Fruit fly (Drosophila melanogaster) whole organism, embryonic: ENCODE data around the gene CG14212.

Experiments used
- B-H2 ChIP-seq: fragments of 200-800 bp; sonication (Bioruptor generic); optimal IDR thresholded peaks from 2 replicates; lab custom pipeline; 2018; ENCODE audit warnings: missing biosample characterization, mild to moderate bottlenecking, missing genetic modification characterization
- CG10543 ChIP-seq: fragments of 200-800 bp; sonication (Bioruptor generic); optimal IDR thresholded peaks from 3 replicates; lab custom pipeline; 2017; ENCODE audit warnings: missing biosample characterization, mild to moderate bottlenecking, missing genetic modification characterization, moderate library complexity
- CG11085 ChIP-seq: fragments of 200-800 bp; sonication (Bioruptor generic); IDR thresholded peaks from 2 replicates; pipeline ENCODE4 v1.3.6; 2022; ENCODE audit warnings: missing biosample characterization, missing genetic modification characterization
- CG11093 ChIP-seq: fragments of 200-800 bp; sonication (Bioruptor generic); IDR thresholded peaks from 3 replicates; pipeline ENCODE4 v1.3.6; 2022; ENCODE audit warnings: missing biosample characterization, missing genetic modification characterization
- CG12942 ChIP-seq: fragments of 200-800 bp; sonication (Bioruptor generic); optimal IDR thresholded peaks from 3 replicates; lab custom pipeline; 2016; ENCODE audit warnings: missing biosample characterization, missing genetic modification characterization
- CG13296 ChIP-seq: fragments of 200-800 bp; sonication (Bioruptor generic); optimal IDR thresholded peaks from 3 replicates; lab custom pipeline; 2018; ENCODE audit warnings: missing biosample characterization, mild to moderate bottlenecking, missing genetic modification characterization
- CG14050 ChIP-seq: fragments of 200-800 bp; sonication (Bioruptor generic); IDR thresholded peaks from 3 replicates; pipeline ENCODE4 v1.3.6; 2022; ENCODE audit warnings: missing biosample characterization, missing genetic modification characterization
- CG15073 ChIP-seq: fragments of 200-800 bp; sonication (Bioruptor generic); optimal IDR thresholded peaks from 2 replicates; lab custom pipeline; 2016; ENCODE audit warnings: missing biosample characterization, missing genetic modification characterization
- CG1529 ChIP-seq: fragments of 200-800 bp; sonication (Bioruptor generic); optimal IDR thresholded peaks from 3 replicates; lab custom pipeline; 2018; ENCODE audit warnings: missing biosample characterization, missing genetic modification characterization
- CG17612 ChIP-seq: fragments of 200-800 bp; sonication (Bioruptor generic); IDR thresholded peaks from 2 replicates; pipeline ENCODE4 v1.3.6; 2022; ENCODE audit warnings: missing biosample characterization, missing genetic modification characterization
- CG17912 ChIP-seq: fragments of 200-800 bp; sonication (Bioruptor generic); optimal IDR thresholded peaks from 2 replicates; lab custom pipeline; 2018; ENCODE audit warnings: missing biosample characterization, mild to moderate bottlenecking, missing genetic modification characterization
- CG2129 ChIP-seq: fragments of 200-800 bp; sonication (Bioruptor generic); IDR thresholded peaks from 2 replicates; pipeline ENCODE4 v1.3.6; 2022; ENCODE audit warnings: missing biosample characterization, missing genetic modification characterization; ENCODE audit not compliant: partially characterized antibody
- CG2712 ChIP-seq: fragments of 200-800 bp; optimal IDR thresholded peaks from 3 replicates; lab custom pipeline; 2019; ENCODE audit warnings: missing biosample characterization, mild to moderate bottlenecking, missing genetic modification characterization, moderate library complexity
- CG3065 ChIP-seq: fragments of 200-800 bp; sonication (Bioruptor generic); optimal IDR thresholded peaks from 2 replicates; lab custom pipeline; 2016; ENCODE audit warnings: missing biosample characterization, missing genetic modification characterization
- CG4404 ChIP-seq: fragments of 200-800 bp; sonication (Bioruptor generic); IDR thresholded peaks from 2 replicates; pipeline ENCODE4 v1.3.6; 2022; ENCODE audit warnings: missing biosample characterization, missing genetic modification characterization
- CG4424 ChIP-seq: fragments of 200-800 bp; sonication (Bioruptor generic); optimal IDR thresholded peaks from 3 replicates; lab custom pipeline; 2016; ENCODE audit warnings: missing biosample characterization, missing genetic modification characterization
- CG4820 ChIP-seq: fragments of 200-800 bp; sonication (Bioruptor generic); optimal IDR thresholded peaks from 3 replicates; lab custom pipeline; 2016; ENCODE audit warnings: missing biosample characterization, missing genetic modification characterization
- CG7271 ChIP-seq: fragments of 200-800 bp; sonication (Bioruptor generic); optimal IDR thresholded peaks from 2 replicates; lab custom pipeline; 2018; ENCODE audit warnings: missing biosample characterization, mild to moderate bottlenecking, missing genetic modification characterization, moderate library complexity
- CG8089 ChIP-seq: fragments of 200-800 bp; sonication (Bioruptor generic); optimal IDR thresholded peaks from 3 replicates; lab custom pipeline; 2016; ENCODE audit warnings: missing biosample characterization, missing genetic modification characterization
- CG8944 ChIP-seq: fragments of 200-800 bp; sonication (Bioruptor generic); optimal IDR thresholded peaks from 3 replicates; lab custom pipeline; 2016; ENCODE audit warnings: missing biosample characterization, missing genetic modification characterization
- CG9727 ChIP-seq: fragments of 200-800 bp; sonication (Bioruptor generic); optimal IDR thresholded peaks from 3 replicates; lab custom pipeline; 2017; ENCODE audit warnings: missing biosample characterization, mild to moderate bottlenecking, missing genetic modification characterization
- Deaf1 ChIP-seq: fragments of 200-800 bp; optimal IDR thresholded peaks from 3 replicates; lab custom pipeline; 2019; ENCODE audit warnings: missing biosample characterization, mild to moderate bottlenecking, missing genetic modification characterization, moderate library complexity
- Doc2 ChIP-seq: fragments of 200-800 bp; sonication (Bioruptor generic); IDR thresholded peaks from 2 replicates; pipeline ENCODE4 v1.3.6; 2022; ENCODE audit warnings: missing biosample characterization, missing genetic modification characterization
- NC2β ChIP-seq: fragments of 200-800 bp; sonication (Bioruptor generic); optimal IDR thresholded peaks from 2 replicates; lab custom pipeline; 2016; ENCODE audit warnings: missing biosample characterization, missing genetic modification characterization
- Neu2 ChIP-seq: fragments of 200-800 bp; sonication (Bioruptor generic); optimal IDR thresholded peaks from 3 replicates; lab custom pipeline; 2016; ENCODE audit warnings: missing biosample characterization, missing genetic modification characterization, borderline replicate concordance
- Opbp ChIP-seq: fragments of 200-800 bp; sonication (Bioruptor generic); IDR thresholded peaks from 3 replicates; pipeline ENCODE4 v1.3.6; 2022; ENCODE audit warnings: missing biosample characterization, missing genetic modification characterization; ENCODE audit not compliant: partially characterized antibody
- abd-A ChIP-seq: fragments of 200-800 bp; sonication (Bioruptor generic); optimal IDR thresholded peaks from 3 replicates; lab custom pipeline; 2019; ENCODE audit warnings: missing biosample characterization, mild to moderate bottlenecking, missing genetic modification characterization, moderate library complexity
- al ChIP-seq: fragments of 200-800 bp; sonication (Bioruptor generic); IDR thresholded peaks from 2 replicates; pipeline ENCODE4 v1.3.6; 2022; ENCODE audit warnings: missing biosample characterization, missing genetic modification characterization
- amos ChIP-seq: fragments of 200-800 bp; sonication (Bioruptor generic); IDR thresholded peaks from 2 replicates; pipeline ENCODE4 v1.3.6; 2022; ENCODE audit warnings: missing biosample characterization, missing genetic modification characterization; ENCODE audit not compliant: partially characterized antibody
- bab2 ChIP-seq: fragments of 200-800 bp; sonication (Bioruptor generic); optimal IDR thresholded peaks from 2 replicates; lab custom pipeline; 2016; ENCODE audit warnings: missing biosample characterization, missing genetic modification characterization
- bbx ChIP-seq: fragments of 200-800 bp; sonication (Bioruptor generic); IDR thresholded peaks from 2 replicates; pipeline ENCODE4 v1.3.6; 2022; ENCODE audit warnings: missing biosample characterization, missing genetic modification characterization; ENCODE audit not compliant: partially characterized antibody
- ci ChIP-seq: fragments of 200-800 bp; sonication (Bioruptor generic); IDR thresholded peaks from 3 replicates; pipeline ENCODE4 v1.3.6; 2022; ENCODE audit warnings: missing biosample characterization, missing genetic modification characterization
- crol ChIP-seq: fragments of 200-800 bp; sonication (Bioruptor generic); IDR thresholded peaks from 2 replicates; pipeline ENCODE4 v1.3.6; 2022; ENCODE audit warnings: missing biosample characterization, missing genetic modification characterization
- crp ChIP-seq, 2 experiments: fragments of 200-800 bp; sonication (Bioruptor generic); optimal IDR thresholded peaks; 2 replicates in 1 of 2; 3 replicates in 1 of 2; lab custom pipeline; 2017; ENCODE audit warnings: missing biosample characterization in 2 of 2, missing genetic modification characterization in 2 of 2, mild to moderate bottlenecking in 1 of 2, moderate library complexity in 1 of 2
- da ChIP-seq: fragments of 200-800 bp; sonication (Bioruptor generic); optimal IDR thresholded peaks from 2 replicates; lab custom pipeline; 2016; ENCODE audit warnings: missing biosample characterization, missing genetic modification characterization
- dati ChIP-seq: fragments of 200-800 bp; sonication (Bioruptor generic); IDR thresholded peaks from 2 replicates; pipeline ENCODE4 v1.3.6; 2022; ENCODE audit warnings: missing biosample characterization, missing genetic modification characterization
- fd3F ChIP-seq: fragments of 200-800 bp; sonication (Bioruptor generic); optimal IDR thresholded peaks from 2 replicates; lab custom pipeline; 2018; ENCODE audit warnings: missing biosample characterization, mild to moderate bottlenecking, missing genetic modification characterization, moderate library complexity
- her ChIP-seq: fragments of 200-800 bp; sonication (Bioruptor generic); optimal IDR thresholded peaks from 2 replicates; lab custom pipeline; 2016; ENCODE audit warnings: missing biosample characterization, missing genetic modification characterization
- hth ChIP-seq: fragments of >200 bp; optimal IDR thresholded peaks from 2 replicates; lab custom pipeline; 2017; ENCODE audit warnings: inconsistent platforms
- ind ChIP-seq: fragments of 200-800 bp; sonication (Bioruptor generic); optimal IDR thresholded peaks from 3 replicates; lab custom pipeline; 2016; ENCODE audit warnings: missing biosample characterization, missing genetic modification characterization
- lilli ChIP-seq: fragments of 200-800 bp; sonication (Bioruptor generic); optimal IDR thresholded peaks from 3 replicates; lab custom pipeline; 2016; ENCODE audit warnings: missing biosample characterization, missing genetic modification characterization
- maf-S ChIP-seq: fragments of 200-800 bp; sonication (Bioruptor generic); optimal IDR thresholded peaks from 2 replicates; lab custom pipeline; 2016; ENCODE audit warnings: missing biosample characterization, missing genetic modification characterization
- mam ChIP-seq: fragments of 200-800 bp; sonication (Bioruptor generic); optimal IDR thresholded peaks from 3 replicates; lab custom pipeline; 2016; ENCODE audit warnings: missing biosample characterization, missing genetic modification characterization
- prd ChIP-seq, 3 experiments: fragments of >200 bp in 2 of 3; fragments of 200-800 bp in 1 of 3; sonication (Bioruptor generic) in 1 of 3; optimal IDR thresholded peaks in 2 of 3; IDR thresholded peaks in 1 of 3; 2 replicates in 2 of 3; 3 replicates in 1 of 3; pipeline versions ENCODE4 v1.3.6 to Lab custom; 2017 to 2022; ENCODE audit warnings: missing biosample characterization in 1 of 3, missing genetic modification characterization in 1 of 3
- sug ChIP-seq: fragments of 200-800 bp; optimal IDR thresholded peaks from 2 replicates; lab custom pipeline; 2019; ENCODE audit warnings: missing biosample characterization, mild to moderate bottlenecking, missing genetic modification characterization, moderate library complexity
- tgo ChIP-seq: fragments of 200-800 bp; sonication (Bioruptor generic); IDR thresholded peaks from 3 replicates; pipeline ENCODE4 v1.3.6; 2022; ENCODE audit warnings: missing biosample characterization, missing genetic modification characterization
- tll ChIP-seq, 2 experiments: fragments of 200-800 bp in 1 of 2; fragments of >200 bp in 1 of 2; sonication (Bioruptor generic) in 1 of 2; optimal IDR thresholded peaks; 2 replicates each; lab custom pipeline; 2017 to 2019; ENCODE audit warnings: missing biosample characterization in 2 of 2, missing genetic modification characterization in 2 of 2, mild to moderate bottlenecking in 1 of 2, moderate library complexity in 1 of 2
- twi ChIP-seq: fragments of 200-800 bp; optimal IDR thresholded peaks from 2 replicates; lab custom pipeline; 2019; ENCODE audit warnings: missing biosample characterization, mild to moderate bottlenecking, missing genetic modification characterization, moderate library complexity
- usp ChIP-seq: fragments of >200 bp; optimal IDR thresholded peaks from 2 replicates; lab custom pipeline; 2017; ENCODE audit warnings: missing biosample characterization, missing genetic modification characterization
- vfl ChIP-seq: fragments of 200-800 bp; sonication (Bioruptor generic); optimal IDR thresholded peaks from 2 replicates; lab custom pipeline; 2016; ENCODE audit warnings: missing biosample characterization, missing genetic modification characterization
- z ChIP-seq: fragments of 200-800 bp; sonication (Bioruptor generic); IDR thresholded peaks from 3 replicates; pipeline ENCODE4 v1.3.6; 2022; ENCODE audit warnings: missing biosample characterization, missing genetic modification characterization

The CG14212 gene

dm6 chrX:19665684-19666141 lies 40.2 kb downstream of the CG14212 start:
- no peak for TF ChIP-seq hth (lab: Kevin White, UChicago)
- no peak for TF ChIP-seq CG17612 (GFP tag; lab: Robert Waterston, UW)
- TF ChIP-seq her (GFP tag; lab: Kevin White, UChicago): no peak
- TF ChIP-seq NC2β: peak; percentile 2
- TF ChIP-seq ind: peak; percentile 25
- no peak for TF ChIP-seq usp (GFP tag; lab: Kevin White, UChicago)
- TF ChIP-seq mam (GFP tag; lab: Kevin White, UChicago): peak; percentile 54
- 0 out of 2 replicates have a peak, but pooled peaks have one; percentile 13 for TF ChIP-seq CG11085 (GFP tag; lab: Robert Waterston, UW)
- peak; percentile 43 for TF ChIP-seq Deaf1 (tag; lab: Kevin White, UChicago)
- no peak for TF ChIP-seq CG2129 (GFP tag; lab: Robert Waterston, UW)
- no peak for TF ChIP-seq B-H2 (GFP tag; lab: Kevin White, UChicago)
- TF ChIP-seq CG7271 (tag; lab: Kevin White, UChicago): no peak
- no peak for TF ChIP-seq tll (GFP tag; optimal IDR thresholded peaks at IDR 0.05; lab: Kevin White, UChicago)
- no peak for TF ChIP-seq crol
- peak; percentile 22 for TF ChIP-seq bab2 (GFP tag; lab: Kevin White, UChicago)
- no peak for TF ChIP-seq fd3F
- no peak for TF ChIP-seq twi
- TF ChIP-seq maf-S: no peak
- peak; percentile 60 for TF ChIP-seq ci (GFP tag; lab: Robert Waterston, UW)
- no peak for TF ChIP-seq CG9727 (GFP tag; lab: Kevin White, UChicago)
- peak; percentile 64; the same call in 1 of the 3 replicates for TF ChIP-seq CG11093 (GFP tag; lab: Robert Waterston, UW)
- TF ChIP-seq CG4404 (GFP tag; lab: Robert Waterston, UW): peak; percentile 55; the same call in 1 of the 2 replicates
- TF ChIP-seq CG4424 (GFP tag; lab: Kevin White, UChicago): no peak
- peak; percentile 34 for TF ChIP-seq CG8944
- TF ChIP-seq prd (optimal IDR thresholded peaks at IDR 0.05; lab: Kevin White, UChicago): no peak
- TF ChIP-seq prd (GFP tag; IDR thresholded peaks at IDR 0.05; lab: Robert Waterston, UW): peak; percentile 78
- no peak for TF ChIP-seq dati (GFP tag; lab: Robert Waterston, UW)
- no peak for TF ChIP-seq CG13296 (GFP tag; lab: Kevin White, UChicago)
- TF ChIP-seq z (GFP tag; lab: Robert Waterston, UW): no peak
- peak in 1 of 2 experiments; percentile 23 for TF ChIP-seq crp (GFP tag; optimal IDR thresholded peaks at IDR 0.05; lab: Kevin White, UChicago)
- no peak for TF ChIP-seq CG3065
- no peak for TF ChIP-seq Neu2 (GFP tag; lab: Kevin White, UChicago)
- peak; percentile 70 for TF ChIP-seq amos
- TF ChIP-seq Doc2 (GFP tag; lab: Robert Waterston, UW): no peak
- no peak for TF ChIP-seq abd-A (tag; lab: Kevin White, UChicago)
- TF ChIP-seq CG12942: no peak
- peak; percentile 12 for TF ChIP-seq CG2712 (tag; lab: Kevin White, UChicago)
- TF ChIP-seq al (GFP tag; lab: Robert Waterston, UW): peak; percentile 56
- peak; percentile 62 for TF ChIP-seq bbx (GFP tag; lab: Robert Waterston, UW)
- TF ChIP-seq CG1529: no peak
- no peak for TF ChIP-seq CG15073 (GFP tag; lab: Kevin White, UChicago)
- no peak for TF ChIP-seq vfl (GFP tag; lab: Kevin White, UChicago)
- no peak for TF ChIP-seq CG17912
- TF ChIP-seq Opbp (GFP tag; lab: Robert Waterston, UW): peak; percentile 81
- no peak for TF ChIP-seq da (GFP tag; lab: Kevin White, UChicago)
- TF ChIP-seq CG8089 (GFP tag; lab: Kevin White, UChicago): peak; percentile 8
- TF ChIP-seq CG4820 (GFP tag; lab: Kevin White, UChicago): no peak
- TF ChIP-seq CG10543: no peak
- peak; percentile 64 for TF ChIP-seq tgo
- TF ChIP-seq lilli (GFP tag; lab: Kevin White, UChicago): peak; percentile 54
- TF ChIP-seq CG14050 (GFP tag; lab: Robert Waterston, UW): no peak
- peak; percentile 86 for TF ChIP-seq sug (tag; lab: Kevin White, UChicago)
